Worm (Caenorhabditis elegans) whole organism, L2 larva: ENCODE measurements around the gene Y64G10A.7.

Experiments used
- C34F6.9 ChIP-seq: fragments of 150-350 bp; optimal IDR thresholded peaks from 2 replicates; lab custom pipeline; 2014; ENCODE audit warnings: missing biosample characterization, missing genetic modification characterization
- F13H6.1 ChIP-seq: sonication (generic microtip); optimal IDR thresholded peaks from 2 replicates; lab custom pipeline; 2016; ENCODE audit warnings: missing genetic modification characterization, missing compliant biosample characterization
- R02D3.7 ChIP-seq: fragments of 150-350 bp; optimal IDR thresholded peaks from 2 replicates; lab custom pipeline; 2014; ENCODE audit warnings: missing biosample characterization, missing genetic modification characterization
- Y55F3AM.14 ChIP-seq: fragments of 200-800 bp; sonication (Bioruptor generic); optimal IDR thresholded peaks from 2 replicates; lab custom pipeline; 2018; ENCODE audit warnings: mild to moderate bottlenecking, missing genetic modification characterization, missing compliant biosample characterization
- alr-1 ChIP-seq: fragments of 150-350 bp; optimal IDR thresholded peaks from 2 replicates; lab custom pipeline; 2014; ENCODE audit warnings: missing biosample characterization, missing genetic modification characterization
- blmp-1 ChIP-seq: sonication (generic microtip); optimal IDR thresholded peaks from 2 replicates; lab custom pipeline; 2017; ENCODE audit warnings: missing genetic modification characterization, mild to moderate bottlenecking, missing compliant biosample characterization, antibody characterized with exemption, moderate library complexity; ENCODE audit not compliant: insufficient read depth
- ceh-16 ChIP-seq: fragments of 150-350 bp; optimal IDR thresholded peaks from 2 replicates; lab custom pipeline; 2014; ENCODE audit warnings: missing biosample characterization, missing genetic modification characterization
- crh-2 ChIP-seq: sonication (generic microtip); optimal IDR thresholded peaks from 2 replicates; lab custom pipeline; 2017; ENCODE audit warnings: missing biosample characterization, missing genetic modification characterization
- elt-1 ChIP-seq: fragments of 150-350 bp; optimal IDR thresholded peaks from 2 replicates; lab custom pipeline; 2014; ENCODE audit warnings: missing biosample characterization, missing genetic modification characterization
- elt-3 ChIP-seq: sonication (generic microtip); optimal IDR thresholded peaks from 2 replicates; lab custom pipeline; 2017; ENCODE audit warnings: missing biosample characterization, missing genetic modification characterization
- gmeb-1 ChIP-seq: fragments of 150-350 bp; optimal IDR thresholded peaks from 2 replicates; lab custom pipeline; 2014; ENCODE audit warnings: missing biosample characterization, missing genetic modification characterization
- lin-11 ChIP-seq: fragments of 150-350 bp; sonication (generic microtip); optimal IDR thresholded peaks from 2 replicates; lab custom pipeline; 2014; ENCODE audit warnings: missing biosample characterization, missing genetic modification characterization, inconsistent platforms, mixed read lengths
- lin-39 ChIP-seq: fragments of 150-350 bp; optimal IDR thresholded peaks from 2 replicates; lab custom pipeline; 2014; ENCODE audit warnings: missing biosample characterization, missing genetic modification reagents, missing genetic modification characterization
- lsy-2 ChIP-seq, 2 experiments: fragments of 150-350 bp in 1 of 2; sonication (generic microtip) in 1 of 2; optimal IDR thresholded peaks; 2 replicates each; lab custom pipeline; 2014 to 2017; ENCODE audit warnings: missing biosample characterization in 2 of 2, missing genetic modification characterization in 2 of 2
- mbf-1 ChIP-seq: sonication (generic microtip); optimal IDR thresholded peaks from 2 replicates; lab custom pipeline; 2017; ENCODE audit warnings: missing biosample characterization, missing genetic modification characterization
- mdl-1 ChIP-seq, 2 experiments: fragments of 150-350 bp in 1 of 2; sonication (generic microtip) in 1 of 2; optimal IDR thresholded peaks; 2 replicates each; lab custom pipeline; 2017; ENCODE audit warnings: missing biosample characterization in 2 of 2, missing genetic modification characterization in 2 of 2
- nhr-10 ChIP-seq: sonication (generic microtip); optimal IDR thresholded peaks from 2 replicates; lab custom pipeline; 2017; ENCODE audit warnings: missing biosample characterization, missing genetic modification characterization
- nhr-11 ChIP-seq: fragments of 150-350 bp; optimal IDR thresholded peaks from 2 replicates; lab custom pipeline; 2014; ENCODE audit warnings: missing biosample characterization, missing genetic modification characterization
- nhr-12 ChIP-seq: fragments of 150-350 bp; optimal IDR thresholded peaks from 2 replicates; lab custom pipeline; 2014; ENCODE audit warnings: missing biosample characterization, missing genetic modification characterization
- nhr-129 ChIP-seq: fragments of 150-350 bp; optimal IDR thresholded peaks from 2 replicates; lab custom pipeline; 2014; ENCODE audit warnings: missing biosample characterization, missing genetic modification characterization
- nhr-237 ChIP-seq: fragments of 150-350 bp; optimal IDR thresholded peaks from 2 replicates; lab custom pipeline; 2014; ENCODE audit warnings: missing biosample characterization, missing genetic modification characterization
- nhr-77 ChIP-seq: fragments of 150-350 bp; optimal IDR thresholded peaks from 2 replicates; lab custom pipeline; 2014; ENCODE audit warnings: missing biosample characterization, missing genetic modification characterization
- peb-1 ChIP-seq: fragments of 150-350 bp; optimal IDR thresholded peaks from 2 replicates; lab custom pipeline; 2014; ENCODE audit warnings: missing biosample characterization, missing genetic modification characterization
- sem-4 ChIP-seq: fragments of 150-350 bp; optimal IDR thresholded peaks from 2 replicates; lab custom pipeline; 2014; ENCODE audit warnings: missing biosample characterization, missing genetic modification reagents, missing genetic modification characterization
- skn-1 ChIP-seq: sonication (generic microtip); optimal IDR thresholded peaks from 2 replicates; lab custom pipeline; 2017; ENCODE audit warnings: missing biosample characterization, missing genetic modification characterization
- sma-9 ChIP-seq, 2 experiments: fragments of 150-350 bp in 1 of 2; sonication (generic microtip) in 1 of 2; optimal IDR thresholded peaks; 2 replicates each; lab custom pipeline; 2014 to 2016; ENCODE audit warnings: missing genetic modification characterization in 2 of 2, mild to moderate bottlenecking in 1 of 2, missing biosample characterization in 1 of 2, missing compliant biosample characterization in 1 of 2, missing genetic modification reagents in 1 of 2, moderate library complexity in 1 of 2
- snpc-4 ChIP-seq: fragments of 150-350 bp; optimal IDR thresholded peaks from 2 replicates; lab custom pipeline; 2014; ENCODE audit warnings: missing biosample characterization, missing genetic modification characterization
- unc-39 ChIP-seq: fragments of 150-350 bp; optimal IDR thresholded peaks from 2 replicates; lab custom pipeline; 2014; ENCODE audit warnings: missing biosample characterization, missing genetic modification characterization
- unc-55 ChIP-seq: fragments of 150-350 bp; sonication (generic microtip); optimal IDR thresholded peaks from 3 replicates; lab custom pipeline; 2014; ENCODE audit warnings: missing biosample characterization, missing genetic modification reagents, missing genetic modification characterization
- unc-62 ChIP-seq: fragments of 150-350 bp; optimal IDR thresholded peaks from 2 replicates; lab custom pipeline; 2014; ENCODE audit warnings: missing biosample characterization, missing genetic modification reagents, missing genetic modification characterization
- zag-1 ChIP-seq: fragments of 150-350 bp; optimal IDR thresholded peaks from 2 replicates; lab custom pipeline; 2014; ENCODE audit warnings: missing biosample characterization, missing genetic modification characterization
- ztf-11 ChIP-seq: sonication (generic microtip); optimal IDR thresholded peaks from 2 replicates; lab custom pipeline; 2017; ENCODE audit warnings: missing biosample characterization, missing genetic modification characterization

Gene Y64G10A.7

DNA sequence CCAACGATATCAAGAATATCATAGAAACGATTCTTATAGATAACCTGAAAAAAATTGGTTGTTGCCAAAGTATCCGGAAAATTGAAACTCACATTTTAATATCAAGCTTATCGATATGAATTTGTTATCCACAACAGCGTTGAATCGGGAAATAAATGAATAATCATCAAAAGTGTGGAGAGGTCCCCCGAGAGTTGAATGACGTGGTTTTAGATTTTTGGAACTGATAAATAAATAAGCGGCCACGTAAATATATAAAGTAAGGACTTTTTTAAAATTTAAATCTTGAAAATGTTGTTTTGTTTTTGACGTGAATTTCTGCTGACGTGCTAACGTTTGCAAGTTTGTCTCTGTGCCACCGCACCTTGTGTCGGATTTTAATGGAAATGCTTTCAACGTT is 42.7 kb downstream of the Y64G10A.7 start, which contains the start of gene Y67A10A.3:
TSS of gene Y67A10A.3 (minus strand) at position 101 of the 400 bp plus-strand sequence.
- TF ChIP-seq nhr-237 (tag; lab: Kevin White, UChicago): no peak
- TF ChIP-seq lin-39 (tag; lab: Kevin White, UChicago): no peak
- no peak for TF ChIP-seq R02D3.7 (tag; lab: Kevin White, UChicago)
- no peak for TF ChIP-seq blmp-1 (tag; lab: Kevin White, UChicago)
- no peak for TF ChIP-seq lin-11 (tag; lab: Kevin White, UChicago)
- TF ChIP-seq snpc-4 (tag; lab: Kevin White, UChicago): no peak
- TF ChIP-seq unc-62 (GFP tag; lab: Kevin White, UChicago): no peak

DNA sequence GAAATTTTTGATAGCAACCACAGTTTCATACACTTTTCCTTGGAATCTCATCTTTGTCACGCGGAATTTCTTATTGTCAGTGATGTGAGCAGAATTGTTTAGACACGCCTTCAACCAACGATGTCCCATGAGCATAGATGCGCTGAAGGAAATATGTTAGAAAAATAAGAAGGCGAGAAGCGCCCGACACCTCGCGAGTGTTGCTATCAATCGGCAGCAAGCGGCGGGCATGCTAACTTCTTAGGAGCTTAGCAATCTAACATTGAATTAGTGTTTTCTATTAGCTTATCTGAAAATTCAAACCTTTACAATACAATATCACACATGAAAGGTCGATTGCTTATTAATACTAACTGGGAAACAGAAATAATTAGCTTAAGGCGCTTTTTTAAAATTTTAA is 44.1 kb downstream of the Y64G10A.7 start:
- no peak for TF ChIP-seq lin-39 (tag; lab: Kevin White, UChicago)
- TF ChIP-seq crh-2 (tag; lab: Kevin White, UChicago): no peak
- no peak for TF ChIP-seq blmp-1 (tag; lab: Kevin White, UChicago)
- no peak for TF ChIP-seq nhr-11
- TF ChIP-seq R02D3.7 (tag; lab: Kevin White, UChicago): no peak

DNA sequence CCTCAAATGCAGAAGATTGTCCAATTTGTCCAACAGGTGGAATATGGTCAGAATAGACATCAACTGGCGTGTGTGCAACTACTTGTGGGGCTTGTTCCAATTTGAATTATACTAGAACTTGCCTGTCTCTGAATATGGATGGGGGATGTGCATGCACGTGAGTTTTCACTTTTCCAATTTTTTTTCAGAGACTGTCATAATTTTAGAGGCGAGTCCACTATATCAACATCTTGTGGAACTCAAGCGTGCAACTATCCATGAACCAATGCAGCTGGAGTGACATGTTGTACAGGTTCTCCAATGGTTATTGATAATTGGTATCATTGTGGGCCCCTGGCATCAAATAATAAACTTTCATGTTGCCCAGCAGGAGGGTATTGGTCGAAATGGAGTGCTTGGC is 46.1 kb downstream of the Y64G10A.7 start, which contains the start of gene Y67A10A.2:
TSS of gene Y67A10A.2 (plus strand) at position 301 of the 400 bp plus-strand sequence.
- TF ChIP-seq unc-39 (tag; lab: Kevin White, UChicago) (no peak), unc-55 (GFP tag; lab: Kevin White, UChicago) (no peak), nhr-129 (tag; lab: Kevin White, UChicago) (no peak), nhr-77 (tag; lab: Kevin White, UChicago) (no peak), nhr-10 (tag; lab: Kevin White, UChicago) (no peak), gmeb-1 (no peak), elt-3 (tag; lab: Kevin White, UChicago) (no peak), nhr-12 (no peak), ceh-16 (tag; lab: Kevin White, UChicago) (no peak), zag-1 (tag; lab: Kevin White, UChicago) (no peak), lsy-2 (tag; optimal IDR thresholded peaks at IDR 0.05; lab: Kevin White, UChicago) (no peak), peb-1 (tag; lab: Kevin White, UChicago) (no peak)

DNA sequence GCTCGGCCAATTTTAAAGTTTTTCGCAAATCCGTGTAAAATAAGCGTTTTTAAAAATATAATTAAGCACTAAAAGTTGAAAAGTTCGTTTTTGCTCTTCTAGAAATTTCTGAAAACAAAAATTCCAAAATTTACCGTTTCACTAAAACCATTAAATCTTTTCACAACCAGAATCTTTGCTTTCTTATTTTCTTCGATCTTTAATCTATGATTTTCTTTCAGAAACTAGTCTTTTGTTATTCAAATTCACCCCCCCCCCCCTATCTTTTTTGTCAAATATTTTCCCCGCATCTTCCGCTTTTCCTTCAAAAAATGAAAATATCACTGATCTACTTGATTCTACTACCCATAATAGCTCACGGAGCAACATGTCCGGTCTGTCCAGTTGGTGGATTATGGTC is 48.0 kb downstream of the Y64G10A.7 start, which contains the start of gene Y67A10A.11:
TSS of gene Y67A10A.11 (plus strand) at position 301 of the 400 bp plus-strand sequence.
- TF ChIP-seq elt-1 (tag; lab: Kevin White, UChicago): no peak
- TF ChIP-seq mdl-1 (tag; optimal IDR thresholded peaks at IDR 0.05; lab: Kevin White, UChicago): no peak
- no peak for TF ChIP-seq F13H6.1 (tag; lab: Kevin White, UChicago)
- TF ChIP-seq blmp-1 (tag; lab: Kevin White, UChicago): no peak
- no peak for TF ChIP-seq nhr-12
- TF ChIP-seq lin-11 (tag; lab: Kevin White, UChicago): no peak
- TF ChIP-seq alr-1: no peak
- TF ChIP-seq C34F6.9 (tag; lab: Kevin White, UChicago): no peak
- no peak for TF ChIP-seq snpc-4 (tag; lab: Kevin White, UChicago)
- no peak for TF ChIP-seq nhr-11
- no peak for TF ChIP-seq ceh-16 (tag; lab: Kevin White, UChicago)
- TF ChIP-seq ztf-11: no peak
- TF ChIP-seq zag-1 (tag; lab: Kevin White, UChicago): no peak
- no peak for TF ChIP-seq mbf-1
- TF ChIP-seq sem-4: no peak
- no peak for TF ChIP-seq nhr-237 (tag; lab: Kevin White, UChicago)
- no peak for TF ChIP-seq sma-9 (GFP tag; optimal IDR thresholded peaks at IDR 0.05; lab: Kevin White, UChicago)
- no peak for TF ChIP-seq sma-9 (tag; optimal IDR thresholded peaks at IDR 0.05; lab: Kevin White, UChicago)
- TF ChIP-seq skn-1 (tag; lab: Kevin White, UChicago): no peak
- TF ChIP-seq, all 48 proteins: peak for 0

DNA sequence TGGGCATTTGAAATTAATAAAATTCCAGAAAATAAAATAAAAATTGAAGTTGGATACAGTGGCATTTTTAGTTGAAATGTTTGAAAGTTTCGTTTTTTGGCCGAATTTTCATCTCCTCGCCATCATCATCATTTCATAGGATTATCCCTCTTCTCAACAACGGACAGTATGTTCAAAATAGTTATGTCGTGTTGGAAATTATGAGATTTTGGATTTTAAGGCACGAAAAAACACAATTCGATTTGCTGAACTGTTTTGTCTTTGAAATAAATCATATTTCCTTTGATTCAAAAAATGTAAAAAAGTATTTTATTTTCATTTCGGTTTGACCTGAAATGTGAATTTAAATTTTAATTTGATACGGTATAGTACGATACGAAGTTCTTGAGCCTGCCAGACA is 52.1 kb downstream of the Y64G10A.7 start, which contains the start of gene srlf-28:
TSS of gene srlf-28 (minus strand) at position 101 of the 400 bp plus-strand sequence.
- TF ChIP-seq skn-1 (tag; lab: Kevin White, UChicago) (no peak), nhr-129 (tag; lab: Kevin White, UChicago) (no peak), nhr-237 (tag; lab: Kevin White, UChicago) (no peak), nhr-12 (no peak), sem-4 (no peak), lsy-2 (tag; optimal IDR thresholded peaks at IDR 0.05; lab: Kevin White, UChicago) (no peak), Y55F3AM.14 (GFP tag; lab: Kevin White, UChicago) (no peak), alr-1 (no peak), snpc-4 (tag; lab: Kevin White, UChicago) (no peak)
